Worm (Caenorhabditis elegans): ENCODE data around the gene lido-16.
A peak's percentile ranks its signal among the peaks of the same experiment; 100 is the strongest.

Gene lido-16

ce11 chrII:6497137-6497536 is 12.4 kb upstream of the lido-16 start:
- TF ChIP-seq med-1 (GFP tag; optimal IDR thresholded peaks at IDR 0.05; ENCODE audit: insufficient read depth), result no peak
- no peak for TF ChIP-seq klf-2 (GFP tag; conservative IDR thresholded peaks at IDR 0.05)
- TF ChIP-seq ref-1 (GFP tag; conservative IDR thresholded peaks at IDR 0.05), result no peak
- no peak for TF ChIP-seq ztf-29 (GFP tag; IDR thresholded peaks at IDR 0.05)
- no peak for TF ChIP-seq cog-1 (tag; optimal IDR thresholded peaks at IDR 0.05)
- TF ChIP-seq tab-1 (GFP tag; IDR thresholded peaks at IDR 0.05), result no peak
- TF ChIP-seq T22C8.4 (GFP tag; IDR thresholded peaks at IDR 0.05), result no peak
- TF ChIP-seq ztf-23 (GFP tag; IDR thresholded peaks at IDR 0.05), result no peak
- no peak for TF ChIP-seq flt-1 (GFP tag; IDR thresholded peaks at IDR 0.05)

- TF ChIP-seq cog-1 (tag; optimal IDR thresholded peaks at IDR 0.05), result no peak
- no peak for TF ChIP-seq flt-1 (GFP tag; IDR thresholded peaks at IDR 0.05)
- no peak for TF ChIP-seq klf-2 (GFP tag; conservative IDR thresholded peaks at IDR 0.05)
- TF ChIP-seq tab-1 (GFP tag; IDR thresholded peaks at IDR 0.05), result no peak
- TF ChIP-seq ztf-23 (GFP tag; IDR thresholded peaks at IDR 0.05), result no peak
- TF ChIP-seq ztf-29 (GFP tag; IDR thresholded peaks at IDR 0.05), result no peak
- no peak for TF ChIP-seq T22C8.4 (GFP tag; IDR thresholded peaks at IDR 0.05)
- no peak for TF ChIP-seq ref-1 (GFP tag; conservative IDR thresholded peaks at IDR 0.05)
- no peak for TF ChIP-seq med-1 (GFP tag; optimal IDR thresholded peaks at IDR 0.05; ENCODE audit: insufficient read depth)
Measured at ce11 chrII:6496496-6496895, 11.7 kb upstream of the lido-16 start.

ce11 chrII:6493709-6494326 is 9.0 kb upstream of the lido-16 start:
- TF ChIP-seq klf-2 (GFP tag; conservative IDR thresholded peaks at IDR 0.05) (no peak), med-1 (GFP tag; optimal IDR thresholded peaks at IDR 0.05; ENCODE audit: insufficient read depth) (no peak), ref-1 (GFP tag; conservative IDR thresholded peaks at IDR 0.05) (no peak), flt-1 (GFP tag; IDR thresholded peaks at IDR 0.05) (no peak), cog-1 (tag; optimal IDR thresholded peaks at IDR 0.05) (no peak), ztf-29 (GFP tag; IDR thresholded peaks at IDR 0.05) (no peak), ztf-23 (GFP tag; IDR thresholded peaks at IDR 0.05) (no peak), tab-1 (GFP tag; IDR thresholded peaks at IDR 0.05) (no peak), T22C8.4 (GFP tag; IDR thresholded peaks at IDR 0.05) (no peak)

- TF ChIP-seq med-1 (GFP tag; optimal IDR thresholded peaks at IDR 0.05; ENCODE audit: insufficient read depth) (no peak), T22C8.4 (GFP tag; IDR thresholded peaks at IDR 0.05) (no peak), tab-1 (GFP tag; IDR thresholded peaks at IDR 0.05) (no peak), ref-1 (GFP tag; conservative IDR thresholded peaks at IDR 0.05) (no peak), flt-1 (GFP tag; IDR thresholded peaks at IDR 0.05) (no peak), ztf-23 (GFP tag; IDR thresholded peaks at IDR 0.05) (no peak), klf-2 (GFP tag; conservative IDR thresholded peaks at IDR 0.05) (no peak), ztf-29 (GFP tag; IDR thresholded peaks at IDR 0.05) (no peak), cog-1 (tag; optimal IDR thresholded peaks at IDR 0.05) (no peak)
Measured at ce11 chrII:6493139-6493538, 8.4 kb upstream of the lido-16 start.

ce11 chrII:6491817-6492452 is 7.2 kb upstream of the lido-16 start, which contains the start of the genes T28D9.11 and T28D9.1:
Gene T28D9.11, minus strand, starts transcription at chrII:6491993.
Gene T28D9.1, plus strand, starts transcription at chrII:6492402.
- TF ChIP-seq flt-1 (GFP tag; IDR thresholded peaks at IDR 0.05) (peak; percentile 64; the same call in 1 of the 2 replicates), med-1 (GFP tag; optimal IDR thresholded peaks at IDR 0.05; ENCODE audit: insufficient read depth) (no peak), klf-2 (GFP tag; conservative IDR thresholded peaks at IDR 0.05) (no peak; the same call in 1 of the 2 replicates), ref-1 (GFP tag; conservative IDR thresholded peaks at IDR 0.05) (no peak), ztf-29 (GFP tag; IDR thresholded peaks at IDR 0.05) (peak; percentile 7; the same call in 1 of the 2 replicates), tab-1 (GFP tag; IDR thresholded peaks at IDR 0.05) (peak; percentile 65; the same call in 1 of the 2 replicates), cog-1 (tag; optimal IDR thresholded peaks at IDR 0.05) (peak; percentile 29), ztf-23 (GFP tag; IDR thresholded peaks at IDR 0.05) (peak; percentile 64; the same call in 1 of the 2 replicates), T22C8.4 (GFP tag; IDR thresholded peaks at IDR 0.05) (no peak)

ce11 chrII:6491187-6491586 is 6.4 kb upstream of the lido-16 start:
- TF ChIP-seq ztf-23 (GFP tag; IDR thresholded peaks at IDR 0.05) (no peak), T22C8.4 (GFP tag; IDR thresholded peaks at IDR 0.05) (no peak), cog-1 (tag; optimal IDR thresholded peaks at IDR 0.05) (no peak), med-1 (GFP tag; optimal IDR thresholded peaks at IDR 0.05; ENCODE audit: insufficient read depth) (no peak)

- TF ChIP-seq ztf-23 (GFP tag; IDR thresholded peaks at IDR 0.05) (no peak), flt-1 (GFP tag; IDR thresholded peaks at IDR 0.05) (no peak), tab-1 (GFP tag; IDR thresholded peaks at IDR 0.05) (no peak), ref-1 (GFP tag; conservative IDR thresholded peaks at IDR 0.05) (no peak), klf-2 (GFP tag; conservative IDR thresholded peaks at IDR 0.05) (no peak), med-1 (GFP tag; optimal IDR thresholded peaks at IDR 0.05; ENCODE audit: insufficient read depth) (no peak), T22C8.4 (GFP tag; IDR thresholded peaks at IDR 0.05) (no peak), cog-1 (tag; optimal IDR thresholded peaks at IDR 0.05) (no peak), ztf-29 (GFP tag; IDR thresholded peaks at IDR 0.05) (no peak)
Measured at ce11 chrII:6489711-6490184, 5.0 kb upstream of the lido-16 start, which contains the start of the genes snr-3 and rsp-5. Gene snr-3, minus strand, starts transcription at chrII:6489761. Gene rsp-5, plus strand, starts transcription at chrII:6490165.

- no peak for TF ChIP-seq med-1 (GFP tag; optimal IDR thresholded peaks at IDR 0.05; ENCODE audit: insufficient read depth)
- TF ChIP-seq ztf-23 (GFP tag; IDR thresholded peaks at IDR 0.05), result no peak
- no peak for TF ChIP-seq ztf-29 (GFP tag; IDR thresholded peaks at IDR 0.05)
- TF ChIP-seq T22C8.4 (GFP tag; IDR thresholded peaks at IDR 0.05), result no peak
- TF ChIP-seq tab-1 (GFP tag; IDR thresholded peaks at IDR 0.05), result no peak
- TF ChIP-seq flt-1 (GFP tag; IDR thresholded peaks at IDR 0.05), result no peak
- no peak for TF ChIP-seq ref-1 (GFP tag; conservative IDR thresholded peaks at IDR 0.05)
- no peak for TF ChIP-seq cog-1 (tag; optimal IDR thresholded peaks at IDR 0.05)
- TF ChIP-seq klf-2 (GFP tag; conservative IDR thresholded peaks at IDR 0.05), result no peak
Measured at ce11 chrII:6486344-6486743, 1.6 kb upstream of the lido-16 start.

ce11 chrII:6482762-6483161 is 2.0 kb downstream of the lido-16 start:
- TF ChIP-seq tab-1 (GFP tag; IDR thresholded peaks at IDR 0.05), result no peak
- no peak for TF ChIP-seq T22C8.4 (GFP tag; IDR thresholded peaks at IDR 0.05)
- TF ChIP-seq cog-1 (tag; optimal IDR thresholded peaks at IDR 0.05), result no peak
- TF ChIP-seq flt-1 (GFP tag; IDR thresholded peaks at IDR 0.05), result no peak
- TF ChIP-seq med-1 (GFP tag; optimal IDR thresholded peaks at IDR 0.05; ENCODE audit: insufficient read depth), result no peak
- no peak for TF ChIP-seq klf-2 (GFP tag; conservative IDR thresholded peaks at IDR 0.05)
- no peak for TF ChIP-seq ztf-23 (GFP tag; IDR thresholded peaks at IDR 0.05)
- TF ChIP-seq ref-1 (GFP tag; conservative IDR thresholded peaks at IDR 0.05), result no peak
- TF ChIP-seq ztf-29 (GFP tag; IDR thresholded peaks at IDR 0.05), result no peak

Measured in whole organism, midembryonic.